Fruit fly (Drosophila melanogaster): ENCODE data around the gene Yp3.

DNA sequence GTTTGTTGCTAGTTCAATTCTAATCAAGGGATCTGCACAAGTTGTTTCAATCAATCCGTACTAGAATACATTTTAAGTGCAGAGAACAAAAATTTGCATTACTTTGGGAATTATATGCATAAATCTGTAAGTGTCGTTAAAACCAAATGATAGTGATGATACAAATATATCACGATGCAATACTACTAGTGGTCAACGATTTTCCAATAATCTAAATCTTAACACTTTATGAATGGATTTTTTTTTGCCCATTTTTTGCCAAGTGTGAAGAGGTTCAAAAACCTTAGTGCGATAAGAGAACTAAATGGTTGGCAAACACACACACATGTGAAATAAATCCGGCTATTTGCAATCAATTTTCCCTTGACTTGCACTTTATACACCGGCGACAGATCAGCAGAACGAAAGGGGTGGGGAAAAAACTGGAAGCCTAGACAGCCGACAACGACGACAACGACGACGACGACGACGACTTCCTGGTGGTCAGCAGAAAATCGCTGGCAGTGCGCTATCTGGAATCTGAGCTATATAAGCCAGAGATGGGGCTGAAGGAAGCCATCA is at the start of gene Yp3:
- no peak for TF ChIP-seq Sin3A (optimal IDR thresholded peaks at IDR 0.05)
- no peak for TF ChIP-seq h (optimal IDR thresholded peaks at IDR 0.05)
- TF ChIP-seq psq (optimal IDR thresholded peaks at IDR 0.05), result no peak
- no peak for TF ChIP-seq ttk (optimal IDR thresholded peaks at IDR 0.05)
- TF ChIP-seq insv (optimal IDR thresholded peaks at IDR 0.05), result no peak

Data from Kc167 (cell line).